Worm (Caenorhabditis elegans) whole organism, late embryonic: ENCODE measurements around the gene sel-12.

ENCODE experiments used
- F13H6.1 ChIP-seq: sonication (generic microtip); optimal IDR thresholded peaks from 2 replicates; lab custom pipeline; 2016; ENCODE audit warnings: missing genetic modification characterization, missing compliant biosample characterization
- K02D7.2 ChIP-seq: sonication (generic microtip); optimal IDR thresholded peaks from 2 replicates; lab custom pipeline; 2017; ENCODE audit warnings: mild to moderate bottlenecking, missing genetic modification characterization, missing compliant biosample characterization
- K09A11.1 ChIP-seq: sonication (generic microtip); optimal IDR thresholded peaks from 2 replicates; lab custom pipeline; 2017; ENCODE audit warnings: antibody characterized with exemption, mild to moderate bottlenecking, missing genetic modification characterization, missing compliant biosample characterization; ENCODE audit not compliant: insufficient read depth
- T23F11.4 ChIP-seq: fragments of 200-800 bp; sonication (Bioruptor generic); optimal IDR thresholded peaks from 2 replicates; lab custom pipeline; 2018; ENCODE audit warnings: mild to moderate bottlenecking, missing genetic modification characterization, missing compliant biosample characterization
- Y22D7AL.16 ChIP-seq: sonication (generic microtip); optimal IDR thresholded peaks from 2 replicates; lab custom pipeline; 2016; ENCODE audit warnings: missing genetic modification characterization, missing compliant biosample characterization
- ahr-1 ChIP-seq: sonication (generic microtip); optimal IDR thresholded peaks from 2 replicates; lab custom pipeline; 2016; ENCODE audit warnings: missing genetic modification characterization, missing compliant biosample characterization
- ama-1 ChIP-seq: fragments of 150-350 bp; optimal IDR thresholded peaks from 2 replicates; lab custom pipeline; 2014
- ceh-14 ChIP-seq: sonication (generic microtip); optimal IDR thresholded peaks from 2 replicates; lab custom pipeline; 2016; ENCODE audit warnings: missing genotype, missing genetic modification characterization, missing compliant biosample characterization
- ceh-18 ChIP-seq: sonication (generic microtip); optimal IDR thresholded peaks from 2 replicates; lab custom pipeline; 2016; ENCODE audit warnings: missing genetic modification characterization, missing compliant biosample characterization
- ceh-2 ChIP-seq: sonication (generic microtip); optimal IDR thresholded peaks from 2 replicates; lab custom pipeline; 2016; ENCODE audit warnings: missing genotype, missing genetic modification characterization, missing compliant biosample characterization
- ceh-24 ChIP-seq: sonication (generic microtip); optimal IDR thresholded peaks from 2 replicates; lab custom pipeline; 2016; ENCODE audit warnings: mild to moderate bottlenecking, missing genetic modification characterization, missing compliant biosample characterization
- ceh-30 ChIP-seq: fragments of 150-350 bp; optimal IDR thresholded peaks from 2 replicates; lab custom pipeline; 2014; ENCODE audit warnings: missing biosample characterization, missing genetic modification characterization
- ceh-31 ChIP-seq: sonication (generic microtip); optimal IDR thresholded peaks from 2 replicates; lab custom pipeline; 2016; ENCODE audit warnings: missing genetic modification characterization, missing compliant biosample characterization
- ceh-48 ChIP-seq: sonication (generic microtip); optimal IDR thresholded peaks from 2 replicates; lab custom pipeline; 2016; ENCODE audit warnings: missing genetic modification characterization, inconsistent platforms, missing compliant biosample characterization
- ceh-6 ChIP-seq: fragments of 200-800 bp; sonication (Bioruptor generic); optimal IDR thresholded peaks from 2 replicates; lab custom pipeline; 2018; ENCODE audit warnings: mild to moderate bottlenecking, missing genetic modification characterization, missing compliant biosample characterization
- ceh-9 ChIP-seq: sonication (generic microtip); optimal IDR thresholded peaks from 2 replicates; lab custom pipeline; 2016; ENCODE audit warnings: mild to moderate bottlenecking, missing genetic modification characterization, inconsistent platforms, missing compliant biosample characterization
- che-1 ChIP-seq: sonication (generic microtip); optimal IDR thresholded peaks from 2 replicates; lab custom pipeline; 2016; ENCODE audit warnings: mild to moderate bottlenecking, missing genetic modification characterization, missing compliant biosample characterization
- elt-4 ChIP-seq: sonication (generic microtip); optimal IDR thresholded peaks from 2 replicates; lab custom pipeline; 2016; ENCODE audit warnings: missing genetic modification characterization, missing compliant biosample characterization
- ets-4 ChIP-seq: sonication (generic microtip); optimal IDR thresholded peaks from 2 replicates; lab custom pipeline; 2016; ENCODE audit warnings: missing genetic modification characterization, missing compliant biosample characterization
- eyg-1 ChIP-seq: sonication (generic microtip); optimal IDR thresholded peaks from 2 replicates; lab custom pipeline; 2016; ENCODE audit warnings: missing genotype, missing genetic modification characterization, missing compliant biosample characterization
- fkh-10 ChIP-seq: fragments of 150-350 bp; optimal IDR thresholded peaks from 2 replicates; lab custom pipeline; 2014; ENCODE audit warnings: missing biosample characterization, missing genetic modification reagents, missing genetic modification characterization
- fkh-6 ChIP-seq: sonication (generic microtip); optimal IDR thresholded peaks from 2 replicates; lab custom pipeline; 2016; ENCODE audit warnings: missing genetic modification characterization, missing compliant biosample characterization
- hlh-30 ChIP-seq: sonication (generic microtip); optimal IDR thresholded peaks from 2 replicates; lab custom pipeline; 2017; ENCODE audit warnings: antibody characterized with exemption, missing genetic modification characterization, missing compliant biosample characterization; ENCODE audit not compliant: insufficient read depth
- lim-6 ChIP-seq: sonication (generic microtip); optimal IDR thresholded peaks from 2 replicates; lab custom pipeline; 2016; ENCODE audit warnings: missing genetic modification characterization, missing compliant biosample characterization
- lin-11 ChIP-seq: fragments of 200-800 bp; sonication (Bioruptor generic); optimal IDR thresholded peaks from 2 replicates; lab custom pipeline; 2018; ENCODE audit warnings: mild to moderate bottlenecking, missing genetic modification characterization, missing compliant biosample characterization
- madf-2 ChIP-seq: sonication (generic microtip); optimal IDR thresholded peaks from 2 replicates; lab custom pipeline; 2017; ENCODE audit warnings: missing genetic modification characterization, missing compliant biosample characterization
- nfya-1 ChIP-seq: sonication (generic microtip); optimal IDR thresholded peaks from 2 replicates; lab custom pipeline; 2017; ENCODE audit warnings: missing genetic modification characterization, mild to moderate bottlenecking, missing compliant biosample characterization, antibody characterized with exemption, moderate library complexity
- odd-2 ChIP-seq: sonication (generic microtip); optimal IDR thresholded peaks from 2 replicates; lab custom pipeline; 2017; ENCODE audit warnings: antibody characterized with exemption, mild to moderate bottlenecking, missing genetic modification characterization, missing compliant biosample characterization
- pag-3 ChIP-seq: sonication (generic microtip); optimal IDR thresholded peaks from 2 replicates; lab custom pipeline; 2016; ENCODE audit warnings: missing compliant biosample characterization, missing genetic modification characterization, borderline replicate concordance
- pat-9 ChIP-seq: fragments of 200-800 bp; sonication (Bioruptor generic); optimal IDR thresholded peaks from 2 replicates; lab custom pipeline; 2018; ENCODE audit warnings: mild to moderate bottlenecking, missing genetic modification characterization, moderate library complexity, missing compliant biosample characterization
- pax-1 ChIP-seq: fragments of 150-350 bp; optimal IDR thresholded peaks from 2 replicates; lab custom pipeline; 2014; ENCODE audit warnings: missing biosample characterization, missing genetic modification characterization
- ref-2 ChIP-seq: sonication (generic microtip); optimal IDR thresholded peaks from 2 replicates; lab custom pipeline; 2016; ENCODE audit warnings: missing genetic modification characterization, missing compliant biosample characterization
- sox-4 ChIP-seq: sonication (generic microtip); optimal IDR thresholded peaks from 2 replicates; lab custom pipeline; 2017; ENCODE audit warnings: mild to moderate bottlenecking, missing genetic modification characterization, inconsistent platforms, missing compliant biosample characterization
- syd-9 ChIP-seq: sonication (generic microtip); optimal IDR thresholded peaks from 2 replicates; lab custom pipeline; 2016; ENCODE audit warnings: mild to moderate bottlenecking, missing genetic modification characterization, moderate library complexity, missing compliant biosample characterization
- tbx-2 ChIP-seq: sonication (generic microtip); optimal IDR thresholded peaks from 2 replicates; lab custom pipeline; 2016; ENCODE audit warnings: missing genetic modification characterization, missing compliant biosample characterization
- tbx-7 ChIP-seq: sonication (generic microtip); optimal IDR thresholded peaks from 2 replicates; lab custom pipeline; 2016; ENCODE audit warnings: missing genotype, missing genetic modification characterization, missing compliant biosample characterization
- ttx-3 ChIP-seq: sonication (generic microtip); optimal IDR thresholded peaks from 2 replicates; lab custom pipeline; 2016; ENCODE audit warnings: missing genetic modification reagents, missing genetic modification characterization, missing compliant biosample characterization
- unc-3 ChIP-seq, 2 experiments: fragments of 200-800 bp in 1 of 2; sonication (Bioruptor generic) in 1 of 2; sonication (generic microtip) in 1 of 2; conservative IDR thresholded peaks in 1 of 2; optimal IDR thresholded peaks in 1 of 2; 2 replicates each; pipeline versions ENCODE4 v1.3.6 to Lab custom; 2016 to 2022; ENCODE audit warnings: missing compliant biosample characterization in 2 of 2, missing genetic modification characterization in 2 of 2, missing genetic modification reagents in 1 of 2
- unc-42 ChIP-seq: sonication (generic microtip); optimal IDR thresholded peaks from 2 replicates; lab custom pipeline; 2016; ENCODE audit warnings: missing genotype, missing genetic modification characterization, missing compliant biosample characterization
- unc-55 ChIP-seq: sonication (generic microtip); optimal IDR thresholded peaks from 2 replicates; lab custom pipeline; 2017; ENCODE audit warnings: missing biosample characterization, missing genetic modification reagents, missing genetic modification characterization
- unc-86 ChIP-seq: sonication (generic microtip); optimal IDR thresholded peaks from 2 replicates; lab custom pipeline; 2016; ENCODE audit warnings: missing genetic modification characterization, missing compliant biosample characterization
- zip-5 ChIP-seq: sonication (generic microtip); optimal IDR thresholded peaks from 2 replicates; lab custom pipeline; 2016; ENCODE audit warnings: missing genetic modification characterization, missing compliant biosample characterization
- ztf-16 ChIP-seq: sonication (generic microtip); optimal IDR thresholded peaks from 2 replicates; lab custom pipeline; 2017; ENCODE audit warnings: missing genetic modification characterization, missing compliant biosample characterization

Gene sel-12

ce11 chrX:932874-933273 lies 17.2 kb downstream of the sel-12 start (continued):
- TF ChIP-seq F13H6.1 (tag; lab: Kevin White, UChicago) (no peak), lim-6 (tag; lab: Kevin White, UChicago) (no peak), K02D7.2 (tag; lab: Kevin White, UChicago) (no peak), unc-86 (no peak), syd-9 (no peak), ceh-14 (tag; lab: Kevin White, UChicago) (peak; percentile 58), sox-4 (tag; lab: Kevin White, UChicago) (no peak), che-1 (no peak), nfya-1 (tag; lab: Kevin White, UChicago) (peak; percentile 35), pat-9 (tag; lab: Kevin White, UChicago) (no peak), fkh-10 (GFP tag; lab: Kevin White, UChicago) (no peak), ceh-6 (no peak), eyg-1 (no peak), unc-3 (GFP tag; conservative IDR thresholded peaks at IDR 0.05; lab: Robert Waterston, UW) (no peak), unc-3 (tag; optimal IDR thresholded peaks at IDR 0.05; lab: Kevin White, UChicago) (no peak), ceh-31 (tag; lab: Kevin White, UChicago) (peak; percentile 65), pag-3 (no peak), ceh-18 (tag; lab: Kevin White, UChicago) (peak; percentile 19), ceh-9 (tag; lab: Kevin White, UChicago) (no peak), ref-2 (tag; lab: Kevin White, UChicago) (no peak), ztf-16 (tag; lab: Kevin White, UChicago) (no peak), ceh-2 (no peak), ceh-30 (tag; lab: Kevin White, UChicago) (no peak)

- no peak for TF ChIP-seq ets-4 (tag; lab: Kevin White, UChicago)
- no peak for TF ChIP-seq T23F11.4
- TF ChIP-seq ahr-1, result no peak
- TF ChIP-seq ceh-48 (tag; lab: Kevin White, UChicago), result no peak
- no peak for TF ChIP-seq unc-86
- TF ChIP-seq zip-5 (tag; lab: Kevin White, UChicago), result no peak
- TF ChIP-seq lin-11, result no peak
- TF ChIP-seq tbx-2 (tag; lab: Kevin White, UChicago), result no peak
- no peak for TF ChIP-seq madf-2 (tag; lab: Kevin White, UChicago)
- TF ChIP-seq ref-2 (tag; lab: Kevin White, UChicago), result no peak
- TF ChIP-seq odd-2 (tag; lab: Kevin White, UChicago), result no peak
- TF ChIP-seq hlh-30 (tag; lab: Kevin White, UChicago), result no peak
- TF ChIP-seq ceh-18 (tag; lab: Kevin White, UChicago), result no peak
- TF ChIP-seq syd-9, result no peak
- TF ChIP-seq unc-55 (GFP tag; lab: Kevin White, UChicago), result no peak
- TF ChIP-seq ceh-31 (tag; lab: Kevin White, UChicago), result no peak
- no peak for TF ChIP-seq tbx-7 (tag; lab: Kevin White, UChicago)
Measured at ce11 chrX:933504-933903, 17.8 kb downstream of the sel-12 start, which contains the start of gene F35H12.1. Gene F35H12.1, plus strand, starts transcription at chrX:933804.

ce11 chrX:936013-936412 lies 20.3 kb downstream of the sel-12 start:
- TF ChIP-seq ceh-6, result no peak
- TF ChIP-seq ceh-9 (tag; lab: Kevin White, UChicago), result no peak
- no peak for TF ChIP-seq ama-1
- no peak for TF ChIP-seq odd-2 (tag; lab: Kevin White, UChicago)
- no peak for TF ChIP-seq nfya-1 (tag; lab: Kevin White, UChicago)
- TF ChIP-seq ceh-18 (tag; lab: Kevin White, UChicago), result no peak
- TF ChIP-seq T23F11.4, result no peak
- no peak for TF ChIP-seq tbx-7 (tag; lab: Kevin White, UChicago)
- TF ChIP-seq ttx-3, result no peak
- no peak for TF ChIP-seq pat-9 (tag; lab: Kevin White, UChicago)
- no peak for TF ChIP-seq unc-42 (tag; lab: Kevin White, UChicago)
- TF ChIP-seq fkh-6 (tag; lab: Kevin White, UChicago), result no peak
- TF ChIP-seq K09A11.1 (tag; lab: Kevin White, UChicago), result no peak
- no peak for TF ChIP-seq elt-4 (tag; lab: Kevin White, UChicago)
- no peak for TF ChIP-seq Y22D7AL.16
- no peak for TF ChIP-seq pax-1
- no peak for TF ChIP-seq ceh-24 (tag; lab: Kevin White, UChicago)
